Worm (Caenorhabditis elegans): ENCODE measurements around the gene F14E5.8.

The F14E5.8 gene

DNA sequence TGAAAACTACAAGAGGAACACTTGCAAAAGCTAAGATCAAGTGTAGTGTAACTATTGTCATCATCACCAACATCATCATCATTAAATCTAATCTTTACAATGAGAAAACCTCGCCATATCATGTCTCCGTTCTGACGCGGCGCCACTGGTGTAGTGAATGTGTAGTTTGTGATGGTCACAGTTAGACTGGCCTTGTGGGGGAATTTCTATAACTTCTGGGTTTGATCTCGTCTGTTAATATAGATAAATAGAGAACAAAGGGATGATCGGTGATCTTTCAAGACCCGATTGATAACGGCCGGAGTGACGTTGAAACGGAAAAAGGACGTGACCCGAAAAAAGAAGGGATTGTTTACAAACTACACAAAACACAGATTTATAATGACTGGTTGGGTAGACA, 20.9 kb downstream of the F14E5.8 start:
- TF ChIP-seq ets-5 (GFP tag; IDR thresholded peaks at IDR 0.05) (no peak), nhr-85 (tag) (peak; percentile 95), nhr-76 (tag; optimal IDR thresholded peaks at IDR 0.05) (no peak), vab-15 (tag; optimal IDR thresholded peaks at IDR 0.05) (no peak), aha-1 (tag; optimal IDR thresholded peaks at IDR 0.05) (no peak), mep-1 (tag; optimal IDR thresholded peaks at IDR 0.05) (peak; percentile 5), ztf-11 (tag; optimal IDR thresholded peaks at IDR 0.05) (no peak), blmp-1 (tag; optimal IDR thresholded peaks at IDR 0.05) (peak; percentile 77), nhr-20 (tag; optimal IDR thresholded peaks at IDR 0.05) (peak; percentile 84), pqm-1 (tag; optimal IDR thresholded peaks at IDR 0.05) (no peak), sptf-1 (tag; optimal IDR thresholded peaks at IDR 0.05) (no peak), mdl-1 (tag; optimal IDR thresholded peaks at IDR 0.05) (peak in 1 of 2 experiments; percentile 51), efl-1 (optimal IDR thresholded peaks at IDR 0.05) (no peak), efl-1 (GFP tag; optimal IDR thresholded peaks at IDR 0.05 in 1 of 2) (peak in 1 of 2 experiments; percentile 90), dpl-1 (GFP tag; optimal IDR thresholded peaks at IDR 0.05) (peak in 1 of 3 experiments; percentile 1), lir-3 (tag; optimal IDR thresholded peaks at IDR 0.05; ENCODE audit: poor library complexity) (no peak), nhr-237 (tag; optimal IDR thresholded peaks at IDR 0.05) (no peak), aly-2 (tag; optimal IDR thresholded peaks at IDR 0.05) (no peak), lin-14 (GFP tag; optimal IDR thresholded peaks at IDR 0.05) (peak; percentile 71), jun-1 (tag; optimal IDR thresholded peaks at IDR 0.05) (no peak), snu-23 (GFP tag; optimal IDR thresholded peaks at IDR 0.05) (peak; percentile 48), C16A3.4 (tag; optimal IDR thresholded peaks at IDR 0.05) (no peak), unc-30 (tag; optimal IDR thresholded peaks at IDR 0.05) (no peak), fkh-4 (tag; optimal IDR thresholded peaks at IDR 0.05; ENCODE audit: borderline replicate concordance) (no peak), rnt-1 (tag; optimal IDR thresholded peaks at IDR 0.05) (peak; percentile 6), nhr-71 (tag; optimal IDR thresholded peaks at IDR 0.05) (peak; percentile 75), C34B4.2 (tag; optimal IDR thresholded peaks at IDR 0.05) (no peak), nhr-19 (GFP tag; conservative IDR thresholded peaks at IDR 0.05) (peak; percentile 37), fkh-10 (GFP tag; optimal IDR thresholded peaks at IDR 0.05) (no peak), dsc-1 (tag; optimal IDR thresholded peaks at IDR 0.05) (no peak), zag-1 (tag; optimal IDR thresholded peaks at IDR 0.05) (no peak), unc-62 (GFP tag; optimal IDR thresholded peaks at IDR 0.05) (no peak), tbx-2 (tag; optimal IDR thresholded peaks at IDR 0.05) (peak; percentile 30), nhr-90 (tag; optimal IDR thresholded peaks at IDR 0.05; ENCODE audit: poor library complexity) (peak; percentile 52), elt-3 (tag; optimal IDR thresholded peaks at IDR 0.05) (peak in 5 of 6 experiments; percentile 19 to 98 (median 87)), fos-1 (tag; optimal IDR thresholded peaks at IDR 0.05) (no peak), nhr-77 (tag; optimal IDR thresholded peaks at IDR 0.05) (no peak), ceh-63 (GFP tag; optimal IDR thresholded peaks at IDR 0.05) (no peak)

ce11 chrII:8441519-8441918, 21.6 kb downstream of the F14E5.8 start:
- TF ChIP-seq F16B12.6 (tag; optimal IDR thresholded peaks at IDR 0.05) (peak; percentile 0), aly-2 (tag; optimal IDR thresholded peaks at IDR 0.05) (no peak), lsy-2 (tag; optimal IDR thresholded peaks at IDR 0.05) (peak in 1 of 2 experiments; percentile 16), mep-1 (tag; optimal IDR thresholded peaks at IDR 0.05) (no peak), efl-1 (optimal IDR thresholded peaks at IDR 0.05) (no peak), efl-1 (GFP tag; optimal IDR thresholded peaks at IDR 0.05 in 1 of 2) (peak in 1 of 2 experiments; percentile 91)

DNA sequence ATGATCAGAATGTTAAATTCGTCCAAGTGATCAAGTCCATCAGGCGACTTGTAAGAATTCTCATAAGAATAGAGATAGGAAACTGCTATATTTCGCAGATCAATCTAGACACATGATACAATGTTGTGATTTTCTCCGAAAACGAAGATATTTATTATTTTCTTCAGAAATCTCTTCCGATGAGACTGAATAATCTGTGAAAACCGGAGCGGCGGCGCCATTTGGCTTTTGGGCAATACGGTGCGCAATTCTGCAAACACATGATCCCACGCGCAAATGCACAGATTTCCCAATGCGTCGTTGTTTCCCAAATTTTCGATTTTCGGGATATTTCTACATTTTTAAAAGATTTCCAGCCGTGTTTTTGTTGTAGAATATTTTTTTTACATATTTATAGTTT, 22.3 kb downstream of the F14E5.8 start:
- TF ChIP-seq mep-1 (tag; optimal IDR thresholded peaks at IDR 0.05), result peak; percentile 65
- TF ChIP-seq F16B12.6 (tag; optimal IDR thresholded peaks at IDR 0.05), result peak; percentile 90
- peak; percentile 31 for TF ChIP-seq nhr-19 (GFP tag; conservative IDR thresholded peaks at IDR 0.05)
- peak; percentile 63 for TF ChIP-seq nhr-47 (tag; optimal IDR thresholded peaks at IDR 0.05)
- no peak for TF ChIP-seq nhr-28 (tag; optimal IDR thresholded peaks at IDR 0.05)
- no peak for TF ChIP-seq ceh-88 (GFP tag; IDR thresholded peaks at IDR 0.05)
- peak; percentile 8; the same call in 1 of the 2 replicates for TF ChIP-seq isw-1 (GFP tag; IDR thresholded peaks at IDR 0.05)
- TF ChIP-seq lin-15B (tag; optimal IDR thresholded peaks at IDR 0.05), result peak; percentile 0
- no peak for TF ChIP-seq alr-1 (tag; optimal IDR thresholded peaks at IDR 0.05; ENCODE audit: borderline replicate concordance)
- peak; percentile 24 for TF ChIP-seq snpc-4 (tag; optimal IDR thresholded peaks at IDR 0.05)
- TF ChIP-seq nhr-20 (tag; optimal IDR thresholded peaks at IDR 0.05), result peak; percentile 60
- TF ChIP-seq efl-3 (GFP tag; optimal IDR thresholded peaks at IDR 0.05), result no peak
- peak; percentile 82 for TF ChIP-seq nhr-85 (tag)
- peak; percentile 45 to 67 for TF ChIP-seq lin-35 (GFP tag; optimal IDR thresholded peaks at IDR 0.05)
- TF ChIP-seq efl-1 (optimal IDR thresholded peaks at IDR 0.05), result peak; percentile 50 to 61
- TF ChIP-seq efl-1 (GFP tag; optimal IDR thresholded peaks at IDR 0.05 in 1 of 2), result peak; percentile 56 to 88
- no peak for TF ChIP-seq nhr-237 (tag; optimal IDR thresholded peaks at IDR 0.05)
- no peak for TF ChIP-seq hlh-17 (GFP tag; optimal IDR thresholded peaks at IDR 0.05; ENCODE audit: borderline replicate concordance)
- TF ChIP-seq swsn-7 (tag; optimal IDR thresholded peaks at IDR 0.05), result peak; percentile 47
- peak; percentile 85 to 95 for TF ChIP-seq lsy-2 (tag; optimal IDR thresholded peaks at IDR 0.05)
